Fruit fly (Drosophila melanogaster): ENCODE measurements around the gene GATAe.

DNA sequence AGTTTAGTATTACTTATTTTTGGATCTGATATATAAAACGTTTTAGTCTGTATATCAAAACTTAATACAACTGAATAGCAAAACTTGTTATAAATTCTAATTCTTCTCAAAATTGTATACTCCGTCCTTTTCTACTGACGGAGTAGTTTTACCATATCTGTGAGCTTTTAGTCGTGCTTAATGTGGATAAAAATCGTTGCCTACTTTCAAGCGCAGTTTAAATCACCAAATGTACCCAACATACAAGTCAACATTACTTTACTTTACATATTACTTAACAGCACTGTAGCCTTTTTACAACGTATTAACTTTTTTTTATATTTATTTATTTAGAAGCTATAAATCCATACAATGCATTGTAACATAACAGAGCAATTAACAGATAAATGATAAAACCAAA is 32.0 kb downstream of the GATAe start:
- no peak for TF ChIP-seq Hr83 (GFP tag; optimal IDR thresholded peaks at IDR 0.05; ENCODE audit: poor library complexity, severe bottlenecking)
- TF ChIP-seq lola (GFP tag; optimal IDR thresholded peaks at IDR 0.05), result no peak
- no peak for TF ChIP-seq foxo (GFP tag; optimal IDR thresholded peaks at IDR 0.05)
- no peak for TF ChIP-seq OdsH (GFP tag; optimal IDR thresholded peaks at IDR 0.05)
- TF ChIP-seq dsf (GFP tag; optimal IDR thresholded peaks at IDR 0.05; ENCODE audit: borderline replicate concordance), result no peak
- no peak for TF ChIP-seq Abd-B (GFP tag; optimal IDR thresholded peaks at IDR 0.05)
- TF ChIP-seq Hnf4 (GFP tag; optimal IDR thresholded peaks at IDR 0.05), result no peak
- TF ChIP-seq psq (GFP tag; optimal IDR thresholded peaks at IDR 0.05), result no peak
- no peak for TF ChIP-seq pan (optimal IDR thresholded peaks at IDR 0.05)
- no peak for TF ChIP-seq Mio (GFP tag; optimal IDR thresholded peaks at IDR 0.05)

All from whole organism, wandering third instar larva.